Worm (Caenorhabditis elegans): Measurements from ENCODE around the gene K02E7.1.
"Not testable (repeated sequence)": the region's sequence is repeated elsewhere in the genome, so short reads cannot be mapped to it uniquely, and the experiment has no call there.

DNA sequence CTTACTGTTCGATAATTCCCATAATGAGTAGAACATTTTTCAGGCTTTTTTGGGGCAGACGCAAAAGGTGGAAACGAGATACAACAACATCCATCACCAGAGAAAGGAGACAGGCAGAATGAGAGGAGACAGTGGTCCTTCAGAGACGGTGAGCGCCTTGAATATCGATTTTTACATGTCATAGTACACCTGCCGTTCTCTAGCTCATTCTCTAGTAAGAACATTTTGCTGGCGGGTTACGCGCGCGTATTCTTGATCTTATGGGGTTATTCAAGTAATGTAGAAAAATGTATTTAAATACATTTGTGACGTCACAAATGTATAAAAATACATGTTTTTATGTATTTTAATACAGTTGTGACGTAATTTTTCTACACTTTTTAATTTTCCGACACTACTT lies 39.0 kb upstream of the K02E7.1 start, which contains the start of gene fbxb-45:
- TF ChIP-seq mec-3 (tag; optimal IDR thresholded peaks at IDR 0.05; ENCODE audit: borderline replicate concordance); ceh-31 (tag; optimal IDR thresholded peaks at IDR 0.05); sox-4 (tag; optimal IDR thresholded peaks at IDR 0.05); elt-2 (tag; optimal IDR thresholded peaks at IDR 0.05); gmeb-2 (tag; optimal IDR thresholded peaks at IDR 0.05); sox-2 (GFP tag; IDR thresholded peaks at IDR 0.05); dmd-4 (tag; optimal IDR thresholded peaks at IDR 0.05; ENCODE audit: borderline replicate concordance); fkh-10 (GFP tag; optimal IDR thresholded peaks at IDR 0.05): not testable (repeated sequence)
